Worm (Caenorhabditis elegans): ENCODE data around the gene mig-13.

- no peak for TF ChIP-seq hpl-2 (GFP tag; optimal IDR thresholded peaks at IDR 0.05)
- no peak for TF ChIP-seq zip-4 (GFP tag; optimal IDR thresholded peaks at IDR 0.05)
- no peak for TF ChIP-seq nhr-28 (tag; optimal IDR thresholded peaks at IDR 0.05)
- TF ChIP-seq ama-1 (optimal IDR thresholded peaks at IDR 0.05): no peak
- no peak for TF ChIP-seq ces-1 (GFP tag; optimal IDR thresholded peaks at IDR 0.05)
- no peak for TF ChIP-seq rnt-1 (tag; optimal IDR thresholded peaks at IDR 0.05)
- TF ChIP-seq ceh-82 (tag; optimal IDR thresholded peaks at IDR 0.05): no peak
- no peak for TF ChIP-seq mep-1 (tag; optimal IDR thresholded peaks at IDR 0.05)
- TF ChIP-seq Y116A8C.19 (tag; optimal IDR thresholded peaks at IDR 0.05; ENCODE audit: borderline replicate concordance): no peak
- TF ChIP-seq ceh-90 (tag; optimal IDR thresholded peaks at IDR 0.05): no peak
- no peak for TF ChIP-seq pqm-1 (tag; optimal IDR thresholded peaks at IDR 0.05)
- no peak for TF ChIP-seq ztf-11 (tag; optimal IDR thresholded peaks at IDR 0.05)
These were observed 30.0 kb downstream of the mig-13 start, which contains the start of gene npr-1 for ce11 chrX:4769885-4770284.

All from whole organism, L1 larva.